Worm (Caenorhabditis elegans) whole organism, L4 larva: ENCODE measurements around the gene fzr-1.

Experiments used
- D1046.2 ChIP-seq: fragments of 200-800 bp; sonication (Bioruptor generic); IDR thresholded peaks from 2 replicates; pipeline ENCODE4 v1.3.6; 2022; ENCODE audit warnings: missing genetic modification characterization, missing compliant biosample characterization
- F37D6.2 ChIP-seq: sonication (generic microtip); optimal IDR thresholded peaks from 2 replicates; lab custom pipeline; 2016; ENCODE audit warnings: mild to moderate bottlenecking, missing genetic modification characterization, missing compliant biosample characterization
- T26A8.4 ChIP-seq: fragments of 200-800 bp; sonication (Bioruptor generic); IDR thresholded peaks from 2 replicates; pipeline ENCODE4 v1.3.6; 2022; ENCODE audit warnings: missing genetic modification characterization, missing compliant biosample characterization
- ZK546.5 ChIP-seq, 2 experiments: sonication (generic microtip); optimal IDR thresholded peaks; 2 replicates each; lab custom pipeline; 2017; ENCODE audit warnings: missing biosample characterization in 2 of 2, missing genetic modification characterization in 2 of 2
- aha-1 ChIP-seq: fragments of 150-350 bp; peaks from one replicate; lab custom pipeline; 2014; ENCODE audit warnings: missing biosample characterization, missing genetic modification characterization
- ama-1 ChIP-seq: fragments of 150-350 bp; optimal IDR thresholded peaks from 2 replicates; lab custom pipeline; 2014; ENCODE audit warnings: inconsistent platforms, mixed read lengths
- ceh-32 ChIP-seq: sonication (generic microtip); optimal IDR thresholded peaks from 2 replicates; lab custom pipeline; 2016; ENCODE audit warnings: mild to moderate bottlenecking, missing genetic modification characterization, missing compliant biosample characterization; ENCODE audit not compliant: poor library complexity
- ces-1 ChIP-seq: fragments of 150-350 bp; sonication (generic microtip); optimal IDR thresholded peaks from 4 replicates; lab custom pipeline; 2014; ENCODE audit warnings: missing biosample characterization, missing genetic modification reagents, missing genetic modification characterization
- cey-2 ChIP-seq: sonication (generic microtip); optimal IDR thresholded peaks from 3 replicates; lab custom pipeline; 2017; ENCODE audit warnings: missing genetic modification characterization, mild to moderate bottlenecking, missing compliant biosample characterization, antibody characterized with exemption, borderline replicate concordance; ENCODE audit not compliant: insufficient read depth
- daf-19 ChIP-seq: fragments of 200-800 bp; sonication (Bioruptor generic); conservative IDR thresholded peaks from 2 replicates; pipeline ENCODE4 v1.3.6; 2022; ENCODE audit warnings: missing genetic modification characterization, missing compliant biosample characterization
- dmd-8 ChIP-seq: fragments of 200-800 bp; sonication (Bioruptor generic); IDR thresholded peaks from 2 replicates; pipeline ENCODE4 v1.3.6; 2022; ENCODE audit warnings: missing genetic modification characterization, missing compliant biosample characterization
- dpl-1 ChIP-seq: fragments of 150-350 bp; optimal IDR thresholded peaks from 2 replicates; lab custom pipeline; 2014; ENCODE audit warnings: missing biosample characterization, missing genetic modification reagents, missing genetic modification characterization
- egl-27 ChIP-seq: sonication (generic microtip); optimal IDR thresholded peaks from 3 replicates; lab custom pipeline; 2017; ENCODE audit warnings: missing biosample characterization, missing genetic modification reagents, missing genetic modification characterization
- egl-43 ChIP-seq: fragments of 200-800 bp; sonication (Bioruptor generic); IDR thresholded peaks from 2 replicates; pipeline ENCODE4 v1.3.6; 2022; ENCODE audit warnings: missing genetic modification reagents, missing genetic modification characterization, missing compliant biosample characterization
- fkh-10 ChIP-seq: fragments of 150-350 bp; optimal IDR thresholded peaks from 2 replicates; lab custom pipeline; 2014; ENCODE audit warnings: missing biosample characterization, missing genetic modification reagents, missing genetic modification characterization
- hlh-30 ChIP-seq: sonication (generic microtip); optimal IDR thresholded peaks from 2 replicates; lab custom pipeline; 2017; ENCODE audit warnings: antibody characterized with exemption, mild to moderate bottlenecking, missing genetic modification characterization, missing compliant biosample characterization; ENCODE audit not compliant: insufficient read depth
- hmg-1.1 ChIP-seq: fragments of 200-800 bp; sonication (Bioruptor generic); IDR thresholded peaks from 2 replicates; pipeline ENCODE4 v1.3.6; 2022; ENCODE audit warnings: missing genetic modification reagents, missing genetic modification characterization, missing compliant biosample characterization
- lin-29 ChIP-seq: fragments of 200-800 bp; sonication (Bioruptor generic); IDR thresholded peaks from 2 replicates; pipeline ENCODE4 v1.3.6; 2022; ENCODE audit warnings: missing genetic modification reagents, missing genetic modification characterization, missing compliant biosample characterization
- lin-38 ChIP-seq: fragments of 200-800 bp; sonication (Bioruptor generic); IDR thresholded peaks from 2 replicates; pipeline ENCODE4 v1.3.6; 2022; ENCODE audit warnings: missing genetic modification reagents, missing genetic modification characterization, missing compliant biosample characterization
- lsy-2 ChIP-seq, 2 experiments: fragments of 150-350 bp in 1 of 2; sonication (generic microtip) in 1 of 2; optimal IDR thresholded peaks; 2 replicates each; lab custom pipeline; 2014 to 2017; ENCODE audit warnings: missing biosample characterization in 2 of 2, missing genetic modification characterization in 2 of 2
- mdl-1 ChIP-seq, 2 experiments: fragments of 150-350 bp in 1 of 2; sonication (generic microtip) in 1 of 2; optimal IDR thresholded peaks; 2 replicates each; lab custom pipeline; 2014 to 2017; ENCODE audit warnings: missing biosample characterization in 2 of 2, missing genetic modification characterization in 2 of 2
- mes-2 ChIP-seq: sonication (generic microtip); optimal IDR thresholded peaks from 2 replicates; lab custom pipeline; 2016; ENCODE audit warnings: missing genotype, mild to moderate bottlenecking, missing genetic modification characterization, missing compliant biosample characterization; ENCODE audit not compliant: poor library complexity, severe bottlenecking
- nhr-10 ChIP-seq: fragments of 150-350 bp; optimal IDR thresholded peaks from 2 replicates; lab custom pipeline; 2014; ENCODE audit warnings: missing biosample characterization, missing genetic modification characterization
- nhr-102 ChIP-seq: sonication (generic microtip); optimal IDR thresholded peaks from 2 replicates; lab custom pipeline; 2016; ENCODE audit warnings: mild to moderate bottlenecking, missing genetic modification characterization, moderate library complexity, missing compliant biosample characterization
- nhr-111 ChIP-seq: fragments of 200-800 bp; sonication (Bioruptor generic); optimal IDR thresholded peaks from 2 replicates; lab custom pipeline; 2018; ENCODE audit warnings: mild to moderate bottlenecking, missing genetic modification characterization, missing compliant biosample characterization
- nhr-42 ChIP-seq: fragments of 200-800 bp; sonication (Bioruptor generic); IDR thresholded peaks from 2 replicates; pipeline ENCODE4 v1.3.6; 2022; ENCODE audit warnings: missing genetic modification characterization, missing compliant biosample characterization
- nhr-6 ChIP-seq: fragments of 150-350 bp; optimal IDR thresholded peaks from 2 replicates; lab custom pipeline; 2014; ENCODE audit warnings: missing biosample characterization, missing genetic modification characterization
- pha-4 ChIP-seq, 2 experiments: fragments of 150-350 bp in 1 of 2; fragments of 200-800 bp in 1 of 2; sonication (Bioruptor generic) in 1 of 2; IDR thresholded peaks in 1 of 2; optimal IDR thresholded peaks in 1 of 2; 2 replicates each; pipeline versions ENCODE4 v1.3.6 to Lab custom; 2014 to 2022; ENCODE audit warnings: missing genetic modification characterization in 2 of 2, missing genetic modification reagents in 2 of 2, missing biosample characterization in 1 of 2, missing compliant biosample characterization in 1 of 2
- sdz-12 ChIP-seq: fragments of 200-800 bp; sonication (Bioruptor generic); optimal IDR thresholded peaks from 2 replicates; lab custom pipeline; 2018; ENCODE audit warnings: mild to moderate bottlenecking, missing genetic modification characterization, missing compliant biosample characterization
- set-16 ChIP-seq: fragments of 200-800 bp; sonication (Bioruptor generic); IDR thresholded peaks from 2 replicates; pipeline ENCODE4 v1.3.6; 2022; ENCODE audit warnings: missing genetic modification reagents, missing genetic modification characterization, missing compliant biosample characterization
- spr-3 ChIP-seq: fragments of 200-800 bp; sonication (Bioruptor generic); optimal IDR thresholded peaks from 2 replicates; lab custom pipeline; 2018; ENCODE audit warnings: mild to moderate bottlenecking, missing genetic modification characterization, missing compliant biosample characterization
- tag-97 ChIP-seq: fragments of 200-800 bp; sonication (Bioruptor generic); IDR thresholded peaks from 2 replicates; pipeline ENCODE4 v1.3.6; 2022; ENCODE audit warnings: missing genetic modification characterization, missing compliant biosample characterization
- unc-130 ChIP-seq: sonication (generic microtip); optimal IDR thresholded peaks from 2 replicates; lab custom pipeline; 2016; ENCODE audit warnings: missing genetic modification reagents, missing genetic modification characterization, missing compliant biosample characterization
- unc-62 ChIP-seq, 3 experiments: fragments of 150-350 bp in 1 of 3; sonication (generic microtip); optimal IDR thresholded peaks in 2 of 3; peaks in 1 of 3; 1 replicate in 1 of 3; 2 replicates in 2 of 3; lab custom pipeline; 2014 to 2017; ENCODE audit warnings: missing biosample characterization in 3 of 3, missing genetic modification characterization in 3 of 3, missing genetic modification reagents in 3 of 3, missing genotype in 1 of 3
- zag-1 ChIP-seq: fragments of 150-350 bp; optimal IDR thresholded peaks from 2 replicates; lab custom pipeline; 2014; ENCODE audit warnings: missing biosample characterization, missing genetic modification characterization
- zfp-2 ChIP-seq: sonication (generic microtip); optimal IDR thresholded peaks from 2 replicates; lab custom pipeline; 2016; ENCODE audit warnings: mild to moderate bottlenecking, missing genetic modification characterization, missing compliant biosample characterization

fzr-1 gene

ce11 chrII:9686663-9687193, 42.5 kb upstream of the fzr-1 start, which contains the start of gene ZK1320.9 (continued):
- TF ChIP-seq cey-2 (tag; lab: Kevin White, UChicago): no peak
- TF ChIP-seq mdl-1 (tag; optimal IDR thresholded peaks at IDR 0.05; lab: Kevin White, UChicago): peak in 1 of 2 experiments; percentile 41
- no peak for TF ChIP-seq nhr-6 (tag; lab: Kevin White, UChicago)
- TF ChIP-seq lsy-2 (tag; optimal IDR thresholded peaks at IDR 0.05; lab: Kevin White, UChicago): peak in 1 of 2 experiments; percentile 1
- no peak for TF ChIP-seq ces-1 (GFP tag; lab: Kevin White, UChicago)
- no peak for TF ChIP-seq nhr-111
- TF ChIP-seq spr-3 (GFP tag; lab: Kevin White, UChicago): no peak

DNA sequence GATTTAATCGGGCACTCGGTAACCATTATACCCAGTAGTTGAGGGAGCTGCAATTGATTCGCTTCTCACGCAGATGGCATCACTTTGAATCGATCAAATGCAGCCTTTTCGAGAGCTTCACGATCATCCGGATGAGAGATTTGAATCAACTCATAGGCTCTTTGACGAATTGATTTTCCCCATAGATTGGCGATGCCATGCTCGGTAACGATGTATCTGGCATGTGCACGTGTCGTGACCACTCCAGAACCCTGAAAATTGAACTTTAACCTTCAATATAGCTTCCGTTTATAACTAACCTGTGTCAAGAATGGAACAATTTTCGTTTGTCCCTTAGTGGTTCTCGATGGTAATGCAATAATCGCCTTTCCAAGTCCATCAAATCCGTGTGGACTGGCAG, 39.9 kb upstream of the fzr-1 start:
- TF ChIP-seq unc-62 (GFP tag; optimal IDR thresholded peaks at IDR 0.05 in 1 of 2; lab: Kevin White, UChicago) (peak in 1 of 2 experiments; percentile 52), unc-62 (tag; optimal IDR thresholded peaks at IDR 0.05; lab: Kevin White, UChicago) (no peak), T26A8.4 (GFP tag; lab: Robert Waterston, UW) (0 out of 2 replicates have a peak, but pooled peaks have one; percentile 24), zag-1 (tag; lab: Kevin White, UChicago) (no peak)

DNA sequence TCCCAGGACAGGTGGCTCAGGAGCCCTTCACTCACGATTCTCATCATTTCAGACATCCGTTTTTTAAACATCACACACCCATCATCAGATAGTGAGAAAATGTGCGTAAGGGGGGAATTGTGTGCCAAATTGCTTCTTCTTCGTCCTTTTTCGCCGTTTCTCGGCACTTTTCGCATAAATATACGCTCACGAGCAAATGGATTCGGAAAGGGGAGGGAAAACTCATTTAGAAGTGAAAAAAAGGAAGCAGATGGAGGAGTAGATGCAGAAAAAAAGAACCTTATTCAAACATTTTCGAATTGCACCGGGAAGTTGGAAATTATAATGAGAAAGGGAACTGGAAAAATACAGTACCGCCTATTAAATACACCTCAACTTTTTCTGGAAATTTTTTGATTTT, 37.8 kb upstream of the fzr-1 start:
- no peak for TF ChIP-seq egl-43 (GFP tag; lab: Robert Waterston, UW)
- TF ChIP-seq nhr-10: no peak
- TF ChIP-seq ceh-32 (tag; lab: Kevin White, UChicago): no peak
- no peak for TF ChIP-seq set-16 (GFP tag; lab: Robert Waterston, UW)
- peak; percentile 18 for TF ChIP-seq fkh-10 (GFP tag; lab: Kevin White, UChicago)
- TF ChIP-seq F37D6.2 (tag; lab: Kevin White, UChicago): no peak
- no peak for TF ChIP-seq lin-29 (GFP tag; lab: Robert Waterston, UW)

DNA sequence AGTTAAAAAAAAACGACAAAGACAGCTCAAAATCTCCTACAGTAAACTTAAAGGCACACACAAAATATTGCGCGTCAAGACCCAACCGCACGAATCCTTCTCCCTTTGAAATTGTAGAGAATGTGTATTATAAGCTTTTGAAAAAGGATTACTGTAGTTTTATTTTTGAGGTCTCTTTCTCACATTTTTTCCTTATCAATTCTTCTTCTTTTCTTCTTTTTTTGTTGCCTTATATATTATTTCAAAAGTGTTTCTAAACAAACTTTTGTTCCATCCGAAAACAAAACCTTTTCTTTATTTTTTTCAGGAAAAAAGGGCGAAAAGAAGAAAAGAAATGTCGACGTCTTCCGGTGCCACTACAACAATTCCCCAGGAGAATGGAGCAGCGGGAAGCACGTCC, 36.2 kb upstream of the fzr-1 start, which contains the start of gene ZK1320.13:
Gene ZK1320.13 (plus strand): TSS at position 301 of the 400 bp plus-strand sequence.
- TF ChIP-seq dpl-1 (no peak), D1046.2 (no peak), zag-1 (tag; lab: Kevin White, UChicago) (no peak), egl-27 (tag; lab: Kevin White, UChicago) (no peak), ZK546.5 (tag; optimal IDR thresholded peaks at IDR 0.05; lab: Kevin White, UChicago) (no peak), lin-38 (GFP tag; lab: Robert Waterston, UW) (no peak), ama-1 (lab: Kevin White, UChicago) (no peak), nhr-42 (GFP tag; lab: Robert Waterston, UW) (no peak), pha-4 (GFP tag; IDR thresholded peaks at IDR 0.05; lab: Robert Waterston, UW) (no peak), pha-4 (tag; optimal IDR thresholded peaks at IDR 0.05; lab: Kevin White, UChicago) (no peak), sdz-12 (no peak), tag-97 (GFP tag; lab: Robert Waterston, UW) (no peak), egl-43 (GFP tag; lab: Robert Waterston, UW) (no peak), daf-19 (GFP tag; lab: Robert Waterston, UW) (no peak), dmd-8 (GFP tag; lab: Robert Waterston, UW) (no peak), mes-2 (tag; lab: Kevin White, UChicago) (no peak)

DNA sequence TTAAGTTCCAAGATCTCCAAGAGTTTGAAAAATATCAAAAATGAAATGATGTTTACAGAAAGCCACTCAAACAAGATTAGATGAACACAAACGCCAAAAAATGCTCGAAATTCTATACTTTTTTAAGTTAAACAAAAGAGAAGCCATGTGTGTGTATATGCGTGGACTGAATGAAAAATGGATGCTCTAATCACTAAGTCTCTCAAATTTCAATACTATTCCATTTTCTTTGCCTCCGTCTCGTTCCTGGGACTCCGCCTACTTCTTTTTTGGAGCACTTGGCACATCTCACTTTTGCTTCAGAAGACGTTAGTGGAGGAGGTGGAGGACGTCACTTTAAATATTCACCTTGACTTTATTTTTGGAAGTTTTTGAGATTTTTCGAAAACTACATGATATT, 35.6 kb upstream of the fzr-1 start:
- TF ChIP-seq lin-38 (GFP tag; lab: Robert Waterston, UW) (no peak), unc-130 (GFP tag; lab: Kevin White, UChicago) (no peak), nhr-102 (no peak), hmg-1.1 (GFP tag; lab: Robert Waterston, UW) (0 out of 2 replicates have a peak, but pooled peaks have one; percentile 28), hlh-30 (no peak), zfp-2 (tag; lab: Kevin White, UChicago) (no peak), aha-1 (tag; lab: Kevin White, UChicago) (peak; percentile 7), mes-2 (tag; lab: Kevin White, UChicago) (no peak), lsy-2 (tag; optimal IDR thresholded peaks at IDR 0.05; lab: Kevin White, UChicago) (peak in 1 of 2 experiments; percentile 5)
